Fruit fly (Drosophila melanogaster) whole organism, wandering third instar larva: ENCODE data around the gene GluRIB.

ENCODE experiments used
- Abd-B ChIP-seq: fragments of >200 bp; optimal IDR thresholded peaks from 2 replicates; lab custom pipeline; 2017; ENCODE audit warnings: missing biosample characterization, missing genetic modification characterization
- CG32264 ChIP-seq: fragments of 200-800 bp; sonication (Bioruptor generic); optimal IDR thresholded peaks from 2 replicates; lab custom pipeline; 2016; ENCODE audit warnings: missing biosample characterization, missing genetic modification characterization
- CG9705 ChIP-seq: fragments of 200-800 bp; sonication (Bioruptor generic); optimal IDR thresholded peaks from 2 replicates; lab custom pipeline; 2018; ENCODE audit warnings: missing biosample characterization, mild to moderate bottlenecking, missing genetic modification characterization
- CrebA ChIP-seq: fragments of 200-800 bp; sonication (Bioruptor generic); optimal IDR thresholded peaks from 2 replicates; lab custom pipeline; 2016; ENCODE audit warnings: missing biosample characterization, mild to moderate bottlenecking, missing genetic modification characterization, borderline replicate concordance
- Dfd ChIP-seq: fragments of >200 bp; optimal IDR thresholded peaks from 2 replicates; lab custom pipeline; 2017; ENCODE audit warnings: missing biosample characterization, missing genetic modification characterization
- Dif ChIP-seq: fragments of 200-275, 200-300 bp; sonication (Bioruptor generic); optimal IDR thresholded peaks from 2 replicates; lab custom pipeline; 2018; ENCODE audit warnings: missing biosample characterization, missing genetic modification characterization; ENCODE audit not compliant: partially characterized antibody
- GATAd ChIP-seq: sonication (Bioruptor generic); optimal IDR thresholded peaks from 2 replicates; lab custom pipeline; 2016; ENCODE audit warnings: missing biosample characterization, missing genetic modification characterization
- HLH106 ChIP-seq: fragments of 200-800 bp; optimal IDR thresholded peaks from 3 replicates; lab custom pipeline; 2019; ENCODE audit warnings: missing biosample characterization, mild to moderate bottlenecking, missing genetic modification characterization, moderate library complexity
- Hnf4 ChIP-seq: fragments of 200-800 bp; sonication (Bioruptor generic); optimal IDR thresholded peaks from 2 replicates; lab custom pipeline; 2016; ENCODE audit warnings: missing biosample characterization, mild to moderate bottlenecking, missing genetic modification characterization
- Hr83 ChIP-seq: fragments of 200-300 bp; sonication (Bioruptor generic); optimal IDR thresholded peaks from 2 replicates; lab custom pipeline; 2016; ENCODE audit warnings: missing biosample characterization, mild to moderate bottlenecking, missing genetic modification characterization, moderate library complexity; ENCODE audit not compliant: poor library complexity, severe bottlenecking
- Myc ChIP-seq: fragments of >200 bp; optimal IDR thresholded peaks from 2 replicates; lab custom pipeline; 2017
- N ChIP-seq: fragments of >200 bp; optimal IDR thresholded peaks from 2 replicates; lab custom pipeline; 2018; ENCODE audit warnings: missing biosample characterization, missing external identifiers, missing genetic modification characterization
- OdsH ChIP-seq: fragments of 200-800 bp; sonication (Bioruptor generic); optimal IDR thresholded peaks from 2 replicates; lab custom pipeline; 2016; ENCODE audit warnings: missing biosample characterization, mild to moderate bottlenecking, missing genetic modification characterization
- Rel ChIP-seq, 2 experiments: fragments of 200-800 bp; sonication (Bioruptor generic) in 1 of 2; optimal IDR thresholded peaks; 2 replicates in 1 of 2; 3 replicates in 1 of 2; lab custom pipeline; 2016 to 2019; ENCODE audit warnings: mild to moderate bottlenecking in 2 of 2, missing biosample characterization in 2 of 2, missing genetic modification characterization in 2 of 2, moderate library complexity in 1 of 2
- Sp1 ChIP-seq: fragments of 200-800 bp; sonication (Bioruptor generic); optimal IDR thresholded peaks from 3 replicates; lab custom pipeline; 2019; ENCODE audit warnings: missing biosample characterization, mild to moderate bottlenecking, missing genetic modification characterization, moderate library complexity
- Vsx2 ChIP-seq: fragments of 200-300, 225-300 bp; sonication (Bioruptor generic); optimal IDR thresholded peaks from 2 replicates; lab custom pipeline; 2018; ENCODE audit warnings: missing biosample characterization, missing genetic modification characterization; ENCODE audit not compliant: partially characterized antibody
- brk ChIP-seq: fragments of 200-800 bp; sonication (Bioruptor generic); optimal IDR thresholded peaks from 2 replicates; lab custom pipeline; 2016; ENCODE audit warnings: missing biosample characterization, mild to moderate bottlenecking, missing genetic modification characterization
- dl ChIP-seq, 2 experiments: fragments of 175-275, 200-275 bp in 1 of 2; fragments of 200-275 bp in 1 of 2; sonication (Bioruptor generic); optimal IDR thresholded peaks; lab custom pipeline; 2018; ENCODE audit warnings: mild to moderate bottlenecking in 2 of 2, missing biosample characterization in 2 of 2, missing genetic modification characterization in 2 of 2, moderate library complexity in 2 of 2; ENCODE audit not compliant: partially characterized antibody in 2 of 2, insufficient read depth in 1 of 2
- dmrt93B ChIP-seq: fragments of 200-800 bp; sonication (Bioruptor generic); optimal IDR thresholded peaks from 2 replicates; lab custom pipeline; 2018; ENCODE audit warnings: missing biosample characterization, mild to moderate bottlenecking, missing genetic modification characterization
- dsf ChIP-seq: sonication (Bioruptor generic); optimal IDR thresholded peaks from 2 replicates; lab custom pipeline; 2016; ENCODE audit warnings: missing biosample characterization, missing genetic modification characterization, borderline replicate concordance
- ey ChIP-seq: fragments of 200-800 bp; sonication (Bioruptor generic); optimal IDR thresholded peaks from 2 replicates; lab custom pipeline; 2016; ENCODE audit warnings: missing biosample characterization, missing genetic modification characterization
- fru ChIP-seq: fragments of 200-800 bp; sonication (Bioruptor generic); optimal IDR thresholded peaks from 3 replicates; lab custom pipeline; 2016; ENCODE audit warnings: missing biosample characterization, mild to moderate bottlenecking, missing genetic modification characterization
- jim ChIP-seq: fragments of 175-275, 200-325 bp; sonication (Bioruptor generic); optimal IDR thresholded peaks from 2 replicates; lab custom pipeline; 2016; ENCODE audit warnings: missing biosample characterization, mild to moderate bottlenecking, missing genetic modification characterization
- lola ChIP-seq: fragments of >200 bp; optimal IDR thresholded peaks from 2 replicates; lab custom pipeline; 2017; ENCODE audit warnings: missing biosample characterization, missing genetic modification characterization
- rgr ChIP-seq: fragments of 200-800 bp; sonication (Bioruptor generic); optimal IDR thresholded peaks from 3 replicates; lab custom pipeline; 2016; ENCODE audit warnings: missing biosample characterization, mild to moderate bottlenecking, missing genetic modification characterization
- sage ChIP-seq: fragments of 200-800 bp; sonication (Bioruptor generic); optimal IDR thresholded peaks from 2 replicates; lab custom pipeline; 2016; ENCODE audit warnings: missing biosample characterization, mild to moderate bottlenecking, missing genetic modification characterization
- tai ChIP-seq: sonication (Bioruptor generic); optimal IDR thresholded peaks from 2 replicates; lab custom pipeline; 2016; ENCODE audit warnings: missing biosample characterization, missing genetic modification characterization
- usp ChIP-seq: fragments of >200 bp; optimal IDR thresholded peaks from 2 replicates; lab custom pipeline; 2017; ENCODE audit warnings: missing biosample characterization, missing genetic modification characterization
- woc ChIP-seq: sonication (Bioruptor generic); optimal IDR thresholded peaks from 2 replicates; lab custom pipeline; 2016; ENCODE audit warnings: missing biosample characterization, mild to moderate bottlenecking, missing genetic modification characterization

Gene GluRIB

dm6 chr3L:9249925-9250324, 1.9 kb upstream of the GluRIB start, which contains the start of gene CG4477:
CG4477 (plus strand) TSS chr3L:9250225.
- TF ChIP-seq brk (GFP tag; lab: Kevin White, UChicago) (no peak), N (GFP tag; lab: Kevin White, UChicago) (no peak), dl (GFP tag; optimal IDR thresholded peaks at IDR 0.05; lab: Kevin White, UChicago; ENCODE audit: insufficient read depth in 1 of 2, partially characterized antibody in 2 of 2) (no peak), dmrt93B (no peak), Sp1 (GFP tag; lab: Kevin White, UChicago) (no peak), rgr (GFP tag; lab: Kevin White, UChicago) (no peak), Myc (lab: Kevin White, UChicago) (no peak), GATAd (GFP tag; lab: Kevin White, UChicago) (no peak), jim (GFP tag; lab: Kevin White, UChicago) (no peak), OdsH (GFP tag; lab: Kevin White, UChicago) (no peak), tai (GFP tag; lab: Kevin White, UChicago) (no peak), dsf (GFP tag; lab: Kevin White, UChicago) (no peak), Dif (GFP tag; lab: Kevin White, UChicago) (no peak), sage (GFP tag; lab: Kevin White, UChicago) (no peak), Rel (GFP tag; optimal IDR thresholded peaks at IDR 0.05; lab: Kevin White, UChicago) (no peak), Rel (tag; optimal IDR thresholded peaks at IDR 0.05; lab: Kevin White, UChicago) (no peak), CrebA (no peak), usp (GFP tag; lab: Kevin White, UChicago) (no peak), CG9705 (no peak)

dm6 chr3L:9255172-9255571, 3.4 kb downstream of the GluRIB start:
- TF ChIP-seq brk (GFP tag; lab: Kevin White, UChicago) (no peak), Abd-B (no peak), Dfd (GFP tag; lab: Kevin White, UChicago) (peak; percentile 52)

dm6 chr3L:9262268-9262667, 10.5 kb downstream of the GluRIB start:
- TF ChIP-seq Myc (lab: Kevin White, UChicago) (no peak), Dfd (GFP tag; lab: Kevin White, UChicago) (peak; percentile 93)

- TF ChIP-seq fru (GFP tag; lab: Kevin White, UChicago) (no peak), N (GFP tag; lab: Kevin White, UChicago) (no peak), Hnf4 (GFP tag; lab: Kevin White, UChicago) (no peak), Dif (GFP tag; lab: Kevin White, UChicago) (no peak), Rel (GFP tag; optimal IDR thresholded peaks at IDR 0.05; lab: Kevin White, UChicago) (no peak), Rel (tag; optimal IDR thresholded peaks at IDR 0.05; lab: Kevin White, UChicago) (no peak), CG9705 (no peak), dsf (GFP tag; lab: Kevin White, UChicago) (no peak), GATAd (GFP tag; lab: Kevin White, UChicago) (no peak), ey (GFP tag; lab: Kevin White, UChicago) (no peak), CrebA (no peak), woc (GFP tag; lab: Kevin White, UChicago) (no peak), Myc (lab: Kevin White, UChicago) (no peak), HLH106 (tag; lab: Kevin White, UChicago) (no peak), Abd-B (no peak), Hr83 (GFP tag; lab: Kevin White, UChicago) (no peak), lola (GFP tag; lab: Kevin White, UChicago) (no peak)
These were observed 32.0 kb downstream of the GluRIB start for dm6 chr3L:9283743-9284142.

- TF ChIP-seq Hr83 (GFP tag; lab: Kevin White, UChicago) (no peak), Vsx2 (no peak), dl (GFP tag; optimal IDR thresholded peaks at IDR 0.05; lab: Kevin White, UChicago; ENCODE audit: insufficient read depth in 1 of 2, partially characterized antibody in 2 of 2) (no peak), CG32264 (GFP tag; lab: Kevin White, UChicago) (no peak), Rel (GFP tag; optimal IDR thresholded peaks at IDR 0.05; lab: Kevin White, UChicago) (no peak), Rel (tag; optimal IDR thresholded peaks at IDR 0.05; lab: Kevin White, UChicago) (no peak), rgr (GFP tag; lab: Kevin White, UChicago) (no peak), CrebA (no peak)
These were observed 52.6 kb downstream of the GluRIB start for dm6 chr3L:9304393-9304792.
